Worm (Caenorhabditis elegans) whole organism, young adult: Measurements from ENCODE around the gene F21H12.3.

Source experiments
- F33H1.4 ChIP-seq: fragments of 200-800 bp; sonication (Bioruptor generic); IDR thresholded peaks from 2 replicates; pipeline ENCODE4 v1.3.6; 2022; ENCODE audit warnings: missing genetic modification reagents, missing genetic modification characterization, missing compliant biosample characterization
- Y53G8AR.9 ChIP-seq: fragments of 200-800 bp; sonication (Bioruptor generic); conservative IDR thresholded peaks from 2 replicates; pipeline ENCODE4 v1.3.6; 2022; ENCODE audit warnings: missing genetic modification reagents, missing genetic modification characterization, missing compliant biosample characterization
- aptf-3 ChIP-seq: fragments of 200-800 bp; sonication (Bioruptor generic); IDR thresholded peaks from 2 replicates; pipeline ENCODE4 v1.3.6; 2022; ENCODE audit warnings: missing genetic modification characterization, missing compliant biosample characterization
- cebp-2 ChIP-seq: fragments of 200-800 bp; sonication (Bioruptor generic); IDR thresholded peaks from 2 replicates; pipeline ENCODE4 v1.3.6; 2022; ENCODE audit warnings: missing genetic modification characterization, missing compliant biosample characterization
- ceh-58 ChIP-seq: fragments of 200-800 bp; sonication (Bioruptor generic); IDR thresholded peaks from 2 replicates; pipeline ENCODE4 v1.3.6; 2022; ENCODE audit warnings: missing genetic modification characterization, missing compliant biosample characterization
- ceh-91 ChIP-seq: fragments of 200-800 bp; sonication (Bioruptor generic); IDR thresholded peaks from 2 replicates; pipeline ENCODE4 v1.3.6; 2022; ENCODE audit warnings: missing genetic modification reagents, missing genetic modification characterization, missing compliant biosample characterization
- chd-7 ChIP-seq: sonication (generic microtip); optimal IDR thresholded peaks from 2 replicates; lab custom pipeline; 2016; ENCODE audit warnings: mild to moderate bottlenecking, missing genetic modification characterization, moderate library complexity, missing compliant biosample characterization
- him-1 ChIP-seq: sonication (generic microtip); optimal IDR thresholded peaks from 2 replicates; lab custom pipeline; 2016; ENCODE audit warnings: missing genotype, missing genetic modification reagents, missing genetic modification characterization, missing compliant biosample characterization
- let-607 ChIP-seq, 2 experiments: fragments of 200-800 bp in 1 of 2; sonication (Bioruptor generic) in 1 of 2; sonication (generic microtip) in 1 of 2; optimal IDR thresholded peaks; 2 replicates each; lab custom pipeline; 2016 to 2018; ENCODE audit warnings: mild to moderate bottlenecking in 2 of 2, missing compliant biosample characterization in 2 of 2, missing genetic modification characterization in 2 of 2, moderate library complexity in 2 of 2, missing genotype in 1 of 2
- lsl-1 ChIP-seq: fragments of 200-800 bp; sonication (Bioruptor generic); optimal IDR thresholded peaks from 2 replicates; lab custom pipeline; 2018; ENCODE audit warnings: mild to moderate bottlenecking, missing genetic modification characterization, moderate library complexity, missing compliant biosample characterization
- lsy-27 ChIP-seq: sonication (generic microtip); optimal IDR thresholded peaks from 2 replicates; lab custom pipeline; 2017; ENCODE audit warnings: missing genetic modification characterization, mild to moderate bottlenecking, missing compliant biosample characterization, antibody characterized with exemption, missing genotype, borderline replicate concordance; ENCODE audit not compliant: insufficient read depth
- pbrm-1 ChIP-seq: fragments of 200-800 bp; sonication (Bioruptor generic); IDR thresholded peaks from 2 replicates; pipeline ENCODE4 v1.3.6; 2022; ENCODE audit warnings: missing genetic modification reagents, missing genetic modification characterization, missing compliant biosample characterization
- snpc-4 ChIP-seq, 5 experiments: fragments of 150-350 bp in 1 of 5; sonication (generic microtip) in 4 of 5; optimal IDR thresholded peaks; 2 replicates each; lab custom pipeline; 2014 to 2018; ENCODE audit warnings: missing genetic modification characterization in 5 of 5, missing biosample characterization in 3 of 5, antibody characterized with exemption in 2 of 5, mild to moderate bottlenecking in 2 of 5, missing compliant biosample characterization in 2 of 5, missing genotype in 2 of 5, moderate library complexity in 2 of 5, missing genetic modification reagents in 1 of 5

ce11 chrII:6099500-6099899 lies 16.8 kb downstream of the F21H12.3 start, which contains the start of gene rgs-3:
- TF ChIP-seq Y53G8AR.9 (no peak), cebp-2 (no peak), ceh-91 (GFP tag; lab: Robert Waterston, UW) (no peak), him-1 (tag; lab: Kevin White, UChicago) (no peak), lsy-27 (tag; lab: Kevin White, UChicago) (no peak), pbrm-1 (GFP tag; lab: Robert Waterston, UW) (no peak), lsl-1 (GFP tag; lab: Kevin White, UChicago) (no peak), chd-7 (tag; lab: Kevin White, UChicago) (no peak), F33H1.4 (GFP tag; lab: Robert Waterston, UW) (no peak), let-607 (tag; optimal IDR thresholded peaks at IDR 0.05; lab: Kevin White, UChicago) (no peak), ceh-58 (GFP tag; lab: Robert Waterston, UW) (no peak), aptf-3 (GFP tag; lab: Robert Waterston, UW) (no peak), snpc-4 (GFP tag; optimal IDR thresholded peaks at IDR 0.05; lab: Kevin White, UChicago) (no peak), snpc-4 (tag; optimal IDR thresholded peaks at IDR 0.05; lab: Kevin White, UChicago) (no peak)
